Fruit fly (Drosophila melanogaster): ENCODE results near the gene CG12746.

Gene CG12746

dm6 chr3R:5601044-5601523 lies 36.4 kb downstream of the CG12746 start, which contains the start of the genes kra and SecS (continued):
- TF ChIP-seq Usf (GFP tag; optimal IDR thresholded peaks at IDR 0.05): no peak
- no peak for TF ChIP-seq toy (GFP tag; IDR thresholded peaks at IDR 0.05)
- TF ChIP-seq CG12942 (GFP tag; optimal IDR thresholded peaks at IDR 0.05): peak; percentile 41
- TF ChIP-seq ase (GFP tag; IDR thresholded peaks at IDR 0.05): no peak
- TF ChIP-seq CG6854 (GFP tag; optimal IDR thresholded peaks at IDR 0.05): no peak
- TF ChIP-seq Rfx (GFP tag; IDR thresholded peaks at IDR 0.05): no peak
- TF ChIP-seq GATAe (GFP tag; conservative IDR thresholded peaks at IDR 0.05): no peak
- peak; percentile 80 for TF ChIP-seq Myb (GFP tag; optimal IDR thresholded peaks at IDR 0.05)
- no peak for TF ChIP-seq ERR (GFP tag; optimal IDR thresholded peaks at IDR 0.05)
- no peak for TF ChIP-seq hbn (GFP tag; IDR thresholded peaks at IDR 0.05; ENCODE audit: partially characterized antibody)
- TF ChIP-seq CG15514 (GFP tag; optimal IDR thresholded peaks at IDR 0.05): peak; percentile 83
- peak; percentile 69 for TF ChIP-seq CG13775 (GFP tag; optimal IDR thresholded peaks at IDR 0.05)
- no peak for TF ChIP-seq Xrp1 (GFP tag; IDR thresholded peaks at IDR 0.05)
- no peak for TF ChIP-seq eyg (GFP tag; optimal IDR thresholded peaks at IDR 0.05)
- TF ChIP-seq CG13123 (GFP tag; optimal IDR thresholded peaks at IDR 0.05): no peak
- no peak for TF ChIP-seq sens-2 (GFP tag; IDR thresholded peaks at IDR 0.05)
- TF ChIP-seq sim (GFP tag; IDR thresholded peaks at IDR 0.05): no peak
- no peak for TF ChIP-seq Trl (optimal IDR thresholded peaks at IDR 0.05)
- peak; percentile 52 for TF ChIP-seq Trl (GFP tag; optimal IDR thresholded peaks at IDR 0.05)
- TF ChIP-seq wor (GFP tag; IDR thresholded peaks at IDR 0.05): no peak
- TF ChIP-seq jing (GFP tag; optimal IDR thresholded peaks at IDR 0.05): no peak
- TF ChIP-seq CG10565 (GFP tag; optimal IDR thresholded peaks at IDR 0.05): no peak
- TF ChIP-seq CG14710 (tag; optimal IDR thresholded peaks at IDR 0.05): peak; percentile 86
- no peak for TF ChIP-seq HmgD (GFP tag; optimal IDR thresholded peaks at IDR 0.05)
- no peak for TF ChIP-seq Mes4 (GFP tag; optimal IDR thresholded peaks at IDR 0.05)
- TF ChIP-seq lov (optimal IDR thresholded peaks at IDR 0.05): no peak
- TF ChIP-seq lov (GFP tag; IDR thresholded peaks at IDR 0.05): no peak
- no peak for TF ChIP-seq unc-4 (GFP tag; IDR thresholded peaks at IDR 0.05; ENCODE audit: partially characterized antibody)
- TF ChIP-seq D19A (tag; optimal IDR thresholded peaks at IDR 0.05): peak; percentile 30
- TF ChIP-seq CG1832 (GFP tag; optimal IDR thresholded peaks at IDR 0.05): no peak
- peak; percentile 71 for TF ChIP-seq Sox100B (GFP tag; optimal IDR thresholded peaks at IDR 0.05)
- peak; percentile 67 for TF ChIP-seq CG17829 (tag; optimal IDR thresholded peaks at IDR 0.05)
- TF ChIP-seq CG4328 (GFP tag; optimal IDR thresholded peaks at IDR 0.05): peak; percentile 63
- no peak for TF ChIP-seq CG8478 (optimal IDR thresholded peaks at IDR 0.05)
- no peak for TF ChIP-seq Spps (tag; optimal IDR thresholded peaks at IDR 0.05)
- peak; percentile 81 for TF ChIP-seq Hmr (GFP tag; optimal IDR thresholded peaks at IDR 0.05)
- peak; percentile 40 for TF ChIP-seq CG9609 (GFP tag; optimal IDR thresholded peaks at IDR 0.05)
- TF ChIP-seq CG3065 (GFP tag; optimal IDR thresholded peaks at IDR 0.05): no peak
- no peak for TF ChIP-seq CG14965 (GFP tag; optimal IDR thresholded peaks at IDR 0.05; ENCODE audit: borderline replicate concordance)
- no peak for TF ChIP-seq gce (GFP tag; IDR thresholded peaks at IDR 0.05)
- no peak for TF ChIP-seq CG3726 (GFP tag; IDR thresholded peaks at IDR 0.05)
- no peak for TF ChIP-seq CG32532 (GFP tag; IDR thresholded peaks at IDR 0.05)
- no peak for TF ChIP-seq CG11456 (GFP tag; IDR thresholded peaks at IDR 0.05)
- TF ChIP-seq dati (GFP tag; IDR thresholded peaks at IDR 0.05): no peak
- TF ChIP-seq CG10654 (GFP tag; optimal IDR thresholded peaks at IDR 0.05): peak; percentile 62
- TF ChIP-seq CG17328 (GFP tag; IDR thresholded peaks at IDR 0.05): no peak
- peak; percentile 27 for TF ChIP-seq twi (tag; optimal IDR thresholded peaks at IDR 0.05)
- no peak for TF ChIP-seq sc (optimal IDR thresholded peaks at IDR 0.05)
- no peak for TF ChIP-seq sc (GFP tag; optimal IDR thresholded peaks at IDR 0.05)
- no peak for TF ChIP-seq CG2129 (GFP tag; IDR thresholded peaks at IDR 0.05; ENCODE audit: partially characterized antibody)
- no peak for TF ChIP-seq da (GFP tag; optimal IDR thresholded peaks at IDR 0.05)
- TF ChIP-seq Aef1 (GFP tag; IDR thresholded peaks at IDR 0.05): no peak
- TF ChIP-seq Six4 (GFP tag; optimal IDR thresholded peaks at IDR 0.05): peak; percentile 30
- TF ChIP-seq CG14860 (GFP tag; IDR thresholded peaks at IDR 0.05; ENCODE audit: partially characterized antibody): no peak

All from whole organism, embryonic.